Worm (Caenorhabditis elegans) whole organism, young adult: ENCODE measurements around the gene unc-103.

ENCODE experiments used
- B0261.1 ChIP-seq: sonication (generic microtip); optimal IDR thresholded peaks from 2 replicates; lab custom pipeline; 2016; ENCODE audit warnings: mild to moderate bottlenecking, missing genetic modification characterization, moderate library complexity, missing compliant biosample characterization
- C06A6.2 ChIP-seq: fragments of 200-800 bp; sonication (Bioruptor generic); conservative IDR thresholded peaks from 2 replicates; pipeline ENCODE4 v1.3.6; 2022; ENCODE audit warnings: missing genetic modification characterization, missing compliant biosample characterization
- F23B12.7 ChIP-seq: sonication (generic microtip); optimal IDR thresholded peaks from 2 replicates; lab custom pipeline; 2017; ENCODE audit warnings: missing genetic modification characterization, mild to moderate bottlenecking, missing compliant biosample characterization, antibody characterized with exemption, moderate library complexity; ENCODE audit not compliant: insufficient read depth
- F55B11.4 ChIP-seq: sonication (generic microtip); optimal IDR thresholded peaks from 2 replicates; lab custom pipeline; 2016; ENCODE audit warnings: missing compliant biosample characterization, missing genetic modification characterization, borderline replicate concordance; ENCODE audit not compliant: insufficient read depth
- F57C9.4 ChIP-seq: sonication (generic microtip); optimal IDR thresholded peaks from 2 replicates; lab custom pipeline; 2017; ENCODE audit warnings: mild to moderate bottlenecking, missing genetic modification characterization, missing compliant biosample characterization
- K11D2.4 ChIP-seq: fragments of 200-800 bp; sonication (Bioruptor generic); IDR thresholded peaks from 2 replicates; pipeline ENCODE4 v1.3.6; 2022; ENCODE audit warnings: missing genetic modification reagents, missing genetic modification characterization, missing compliant biosample characterization
- T07F8.4 ChIP-seq: sonication (generic microtip); optimal IDR thresholded peaks from 2 replicates; lab custom pipeline; 2016; ENCODE audit warnings: mild to moderate bottlenecking, missing genetic modification characterization, moderate library complexity, missing compliant biosample characterization
- T26A5.8 ChIP-seq: sonication (generic microtip); optimal IDR thresholded peaks from 2 replicates; lab custom pipeline; 2016; ENCODE audit warnings: missing genetic modification characterization, missing compliant biosample characterization
- Y53F4B.3 ChIP-seq: fragments of 200-800 bp; sonication (Bioruptor generic); IDR thresholded peaks from 2 replicates; pipeline ENCODE4 v1.3.6; 2022; ENCODE audit warnings: missing genetic modification reagents, missing genetic modification characterization, missing compliant biosample characterization
- aptf-2 ChIP-seq: fragments of 200-800 bp; sonication (Bioruptor generic); conservative IDR thresholded peaks from 2 replicates; pipeline ENCODE4 v1.3.6; 2022; ENCODE audit warnings: missing genetic modification reagents, missing genetic modification characterization, missing compliant biosample characterization
- athp-1 ChIP-seq: sonication (generic microtip); optimal IDR thresholded peaks from 2 replicates; lab custom pipeline; 2017; ENCODE audit warnings: mild to moderate bottlenecking, missing genetic modification characterization, missing compliant biosample characterization
- ccch-3 ChIP-seq: fragments of 200-800 bp; sonication (Bioruptor generic); optimal IDR thresholded peaks from 2 replicates; lab custom pipeline; 2018; ENCODE audit warnings: mild to moderate bottlenecking, missing genetic modification characterization, missing compliant biosample characterization
- cebp-1 ChIP-seq, 2 experiments: fragments of 200-800 bp in 1 of 2; sonication (Bioruptor generic) in 1 of 2; sonication (generic microtip) in 1 of 2; IDR thresholded peaks in 1 of 2; optimal IDR thresholded peaks in 1 of 2; 2 replicates each; pipeline versions ENCODE4 v1.3.6 to Lab custom; 2017 to 2022; ENCODE audit warnings: missing compliant biosample characterization in 2 of 2, missing genetic modification characterization in 2 of 2, mild to moderate bottlenecking in 1 of 2, missing genetic modification reagents in 1 of 2, moderate library complexity in 1 of 2
- ceh-27 ChIP-seq: fragments of 200-800 bp; sonication (Bioruptor generic); optimal IDR thresholded peaks from 2 replicates; lab custom pipeline; 2018; ENCODE audit warnings: mild to moderate bottlenecking, missing genetic modification characterization, moderate library complexity, missing compliant biosample characterization
- ceh-40 ChIP-seq: fragments of 200-800 bp; sonication (Bioruptor generic); IDR thresholded peaks from 2 replicates; pipeline ENCODE4 v1.3.6; 2022; ENCODE audit warnings: missing genetic modification characterization, missing compliant biosample characterization
- ceh-91 ChIP-seq: fragments of 200-800 bp; sonication (Bioruptor generic); IDR thresholded peaks from 2 replicates; pipeline ENCODE4 v1.3.6; 2022; ENCODE audit warnings: missing genetic modification reagents, missing genetic modification characterization, missing compliant biosample characterization
- die-1 ChIP-seq: sonication (generic microtip); optimal IDR thresholded peaks from 2 replicates; lab custom pipeline; 2016; ENCODE audit warnings: missing genotype, mild to moderate bottlenecking, missing genetic modification characterization, missing compliant biosample characterization
- dpff-1 ChIP-seq: sonication (generic microtip); optimal IDR thresholded peaks from 2 replicates; lab custom pipeline; 2017; ENCODE audit warnings: mild to moderate bottlenecking, missing genetic modification characterization, missing compliant biosample characterization
- dpl-1 ChIP-seq: fragments of 150-350 bp; optimal IDR thresholded peaks from 2 replicates; lab custom pipeline; 2014; ENCODE audit warnings: missing biosample characterization, missing genetic modification reagents, missing genetic modification characterization
- egrh-3 ChIP-seq: fragments of 200-800 bp; sonication (Bioruptor generic); IDR thresholded peaks from 2 replicates; pipeline ENCODE4 v1.3.6; 2022; ENCODE audit warnings: missing genetic modification reagents, missing genetic modification characterization, missing compliant biosample characterization
- ekl-4 ChIP-seq: fragments of 200-800 bp; sonication (Bioruptor generic); IDR thresholded peaks from 2 replicates; pipeline ENCODE4 v1.3.6; 2022; ENCODE audit warnings: missing genetic modification reagents, missing genetic modification characterization, missing compliant biosample characterization
- hsf-1 ChIP-seq: fragments of 200-800 bp; sonication (Bioruptor generic); IDR thresholded peaks from 2 replicates; pipeline ENCODE4 v1.3.6; 2022; ENCODE audit warnings: missing genetic modification reagents, missing genetic modification characterization, missing compliant biosample characterization
- lag-1 ChIP-seq: fragments of 200-800 bp; sonication (Bioruptor generic); IDR thresholded peaks from 2 replicates; pipeline ENCODE4 v1.3.6; 2022; ENCODE audit warnings: missing genetic modification reagents, missing genetic modification characterization, missing compliant biosample characterization
- lir-1 ChIP-seq: fragments of 200-800 bp; sonication (Bioruptor generic); conservative IDR thresholded peaks from 2 replicates; pipeline ENCODE4 v1.3.6; 2022; ENCODE audit warnings: missing genetic modification reagents, missing genetic modification characterization, missing compliant biosample characterization
- lsl-1 ChIP-seq: fragments of 200-800 bp; sonication (Bioruptor generic); optimal IDR thresholded peaks from 2 replicates; lab custom pipeline; 2018; ENCODE audit warnings: mild to moderate bottlenecking, missing genetic modification characterization, moderate library complexity, missing compliant biosample characterization
- lsy-27 ChIP-seq: sonication (generic microtip); optimal IDR thresholded peaks from 2 replicates; lab custom pipeline; 2017; ENCODE audit warnings: missing genetic modification characterization, mild to moderate bottlenecking, missing compliant biosample characterization, antibody characterized with exemption, missing genotype, borderline replicate concordance; ENCODE audit not compliant: insufficient read depth
- madf-10 ChIP-seq: sonication (generic microtip); optimal IDR thresholded peaks from 2 replicates; lab custom pipeline; 2016; ENCODE audit warnings: mild to moderate bottlenecking, missing genetic modification characterization, missing compliant biosample characterization
- madf-3 ChIP-seq: fragments of 200-800 bp; sonication (Bioruptor generic); IDR thresholded peaks from 2 replicates; pipeline ENCODE4 v1.3.6; 2022; ENCODE audit warnings: missing genetic modification reagents, missing genetic modification characterization, missing compliant biosample characterization
- mes-4 ChIP-seq: sonication (generic microtip); optimal IDR thresholded peaks from 2 replicates; lab custom pipeline; 2016; ENCODE audit warnings: missing genotype, missing genetic modification characterization, missing compliant biosample characterization
- mxl-1 ChIP-seq: sonication (generic microtip); optimal IDR thresholded peaks from 2 replicates; lab custom pipeline; 2016; ENCODE audit warnings: missing genetic modification characterization, missing compliant biosample characterization
- nfya-1 ChIP-seq: sonication (generic microtip); optimal IDR thresholded peaks from 2 replicates; lab custom pipeline; 2017; ENCODE audit warnings: antibody characterized with exemption, missing compliant biosample characterization, missing genetic modification characterization, borderline replicate concordance; ENCODE audit not compliant: insufficient read depth
- pha-4 ChIP-seq: fragments of 150-350 bp; sonication (generic microtip); optimal IDR thresholded peaks from 2 replicates; lab custom pipeline; 2014; ENCODE audit warnings: missing biosample characterization, missing genetic modification reagents, missing genetic modification characterization
- snpc-3.4 ChIP-seq: sonication (generic microtip); optimal IDR thresholded peaks from 2 replicates; lab custom pipeline; 2017; ENCODE audit warnings: missing genetic modification characterization, mild to moderate bottlenecking, missing compliant biosample characterization, antibody characterized with exemption, moderate library complexity, missing genotype, missing genetic modification reagents
- somi-1 ChIP-seq: fragments of 200-800 bp; sonication (Bioruptor generic); optimal IDR thresholded peaks from 2 replicates; lab custom pipeline; 2018; ENCODE audit warnings: mild to moderate bottlenecking, missing genetic modification characterization, missing compliant biosample characterization
- tlf-1 ChIP-seq: fragments of 200-800 bp; sonication (Bioruptor generic); optimal IDR thresholded peaks from 2 replicates; lab custom pipeline; 2018; ENCODE audit warnings: mild to moderate bottlenecking, missing genetic modification characterization, missing compliant biosample characterization
- zfh-2 ChIP-seq: fragments of 200-800 bp; sonication (Bioruptor generic); conservative IDR thresholded peaks from 2 replicates; pipeline ENCODE4 v1.3.6; 2022; ENCODE audit warnings: missing genetic modification reagents, missing genetic modification characterization, missing compliant biosample characterization
- ztf-28 ChIP-seq: fragments of 200-800 bp; sonication (Bioruptor generic); IDR thresholded peaks from 2 replicates; pipeline ENCODE4 v1.3.6; 2022; ENCODE audit warnings: missing genetic modification reagents, missing genetic modification characterization, missing compliant biosample characterization
- ztf-3 ChIP-seq: fragments of 200-800 bp; sonication (Bioruptor generic); optimal IDR thresholded peaks from 2 replicates; lab custom pipeline; 2018; ENCODE audit warnings: mild to moderate bottlenecking, missing genetic modification characterization, missing compliant biosample characterization

The unc-103 gene

DNA sequence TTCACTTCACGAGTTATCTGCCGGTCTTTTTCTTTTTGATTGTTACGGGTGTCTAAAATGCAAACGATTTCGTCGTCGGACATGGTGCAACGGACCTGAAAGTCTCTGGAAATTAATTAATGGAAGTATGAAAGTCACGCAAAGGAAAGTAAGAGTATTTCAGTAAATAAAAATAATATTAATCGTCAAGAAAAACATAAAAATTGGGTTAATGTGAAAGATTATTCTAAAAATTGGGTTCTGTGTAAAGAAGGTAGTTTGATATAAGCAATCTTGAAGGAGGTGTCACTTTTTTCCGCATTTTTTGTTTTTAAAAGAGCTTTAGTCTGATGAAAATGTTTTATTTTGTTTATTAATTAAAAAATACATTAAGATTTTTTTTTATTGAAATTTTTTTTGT is 42.1 kb downstream of the unc-103 start, which contains the start of gene C16C10.9:
TSS of gene C16C10.9 (minus strand) at position 101 of the 400 bp plus-strand sequence.
- TF ChIP-seq tlf-1 (GFP tag; lab: Kevin White, UChicago), result no peak

DNA sequence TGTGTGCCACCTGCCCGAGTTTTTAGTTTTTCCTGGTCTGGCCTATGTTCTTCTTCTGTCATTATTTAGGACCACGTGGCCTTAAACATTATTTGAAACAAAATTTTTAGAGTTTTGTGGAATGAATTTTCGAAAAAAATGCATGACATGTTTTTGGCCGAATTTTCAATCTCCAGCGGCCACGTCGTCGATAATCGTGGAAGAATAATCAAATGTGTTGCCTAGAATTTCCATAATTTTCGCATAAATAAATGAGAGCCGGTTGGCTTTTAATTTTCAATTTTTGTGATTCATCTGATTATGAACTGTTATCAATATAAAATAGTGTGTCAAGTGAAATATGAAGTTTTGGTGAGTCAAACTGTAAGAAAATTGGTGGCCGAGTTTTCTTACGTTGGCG is 45.8 kb downstream of the unc-103 start, which contains the start of gene C01G12.16:
TSS of gene C01G12.16 (plus strand) at position 301 of the 400 bp plus-strand sequence.
- no peak for TF ChIP-seq die-1
- no peak for TF ChIP-seq nfya-1 (tag; lab: Kevin White, UChicago)
- no peak for TF ChIP-seq mxl-1
- TF ChIP-seq lir-1, result no peak
- no peak for TF ChIP-seq pha-4 (tag; lab: Kevin White, UChicago)
- no peak for TF ChIP-seq F55B11.4 (tag; lab: Kevin White, UChicago)
- no peak for TF ChIP-seq C06A6.2
- TF ChIP-seq lag-1, result no peak
- TF ChIP-seq F23B12.7 (tag; lab: Kevin White, UChicago), result no peak
- TF ChIP-seq madf-3 (GFP tag; lab: Robert Waterston, UW), result no peak
- TF ChIP-seq dpff-1, result no peak
- no peak for TF ChIP-seq dpl-1
- TF ChIP-seq egrh-3 (GFP tag; lab: Robert Waterston, UW), result no peak
- no peak for TF ChIP-seq somi-1 (GFP tag; lab: Kevin White, UChicago)
- no peak for TF ChIP-seq ccch-3 (GFP tag; lab: Kevin White, UChicago)
- no peak for TF ChIP-seq T07F8.4
- no peak for TF ChIP-seq Y53F4B.3
- no peak for TF ChIP-seq ztf-28 (GFP tag; lab: Robert Waterston, UW)

DNA sequence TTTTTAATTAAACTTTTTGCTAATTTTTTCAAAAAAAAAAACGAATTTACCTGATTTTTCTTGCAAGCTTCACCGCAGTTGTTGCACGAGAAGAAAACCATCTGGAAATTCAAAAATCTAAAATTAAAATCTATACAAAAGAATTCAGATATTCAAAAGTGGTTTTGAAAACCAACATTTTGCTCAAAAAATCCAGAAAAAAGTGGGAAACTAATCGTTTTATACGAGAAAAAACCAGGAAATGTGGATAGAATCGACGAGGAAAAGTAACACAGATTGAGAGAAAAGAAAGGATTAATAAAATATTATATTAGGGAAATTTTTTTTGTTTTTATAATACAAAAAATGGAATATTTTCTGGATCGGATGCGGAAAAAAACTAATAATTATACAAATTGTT is 48.9 kb downstream of the unc-103 start, which contains the start of gene C16C10.8:
TSS of gene C16C10.8 (minus strand) at position 101 of the 400 bp plus-strand sequence.
- no peak for TF ChIP-seq lsl-1 (GFP tag; lab: Kevin White, UChicago)
- TF ChIP-seq madf-10 (tag; lab: Kevin White, UChicago), result no peak
- no peak for TF ChIP-seq lsy-27 (tag; lab: Kevin White, UChicago)
- no peak for TF ChIP-seq athp-1 (tag; lab: Kevin White, UChicago)
- no peak for TF ChIP-seq ceh-27
- TF ChIP-seq ceh-40 (GFP tag; lab: Robert Waterston, UW), result no peak
- no peak for TF ChIP-seq K11D2.4 (GFP tag; lab: Robert Waterston, UW)
- TF ChIP-seq ceh-91, result no peak

DNA sequence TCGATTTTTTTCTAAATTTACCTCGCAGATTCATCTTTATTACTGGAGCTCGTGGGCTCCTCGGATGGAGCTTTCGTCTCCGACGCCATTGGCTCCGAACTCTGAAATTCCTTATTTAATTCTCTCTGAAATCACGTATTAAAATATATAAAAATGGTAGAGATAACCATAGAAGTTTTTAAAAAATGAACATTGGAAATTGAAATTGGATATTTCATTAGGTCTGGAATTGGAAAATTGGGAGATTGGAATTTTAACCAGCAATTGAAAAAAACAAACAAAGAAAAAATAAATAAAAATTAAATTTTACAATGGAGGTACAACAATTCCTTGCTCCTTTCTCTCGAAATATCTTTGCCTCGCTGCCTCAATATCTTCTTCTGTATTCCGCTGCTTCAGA is 51.6 kb downstream of the unc-103 start, which contains the start of gene rnf-5:
TSS of gene rnf-5 (minus strand) at position 101 of the 400 bp plus-strand sequence.
- TF ChIP-seq dpl-1 (no peak), snpc-3.4 (tag; lab: Kevin White, UChicago) (no peak), T26A5.8 (tag; lab: Kevin White, UChicago) (no peak), B0261.1 (tag; lab: Kevin White, UChicago) (no peak), F57C9.4 (tag; lab: Kevin White, UChicago) (no peak), hsf-1 (GFP tag; lab: Robert Waterston, UW) (no peak), mes-4 (tag; lab: Kevin White, UChicago) (no peak)

DNA sequence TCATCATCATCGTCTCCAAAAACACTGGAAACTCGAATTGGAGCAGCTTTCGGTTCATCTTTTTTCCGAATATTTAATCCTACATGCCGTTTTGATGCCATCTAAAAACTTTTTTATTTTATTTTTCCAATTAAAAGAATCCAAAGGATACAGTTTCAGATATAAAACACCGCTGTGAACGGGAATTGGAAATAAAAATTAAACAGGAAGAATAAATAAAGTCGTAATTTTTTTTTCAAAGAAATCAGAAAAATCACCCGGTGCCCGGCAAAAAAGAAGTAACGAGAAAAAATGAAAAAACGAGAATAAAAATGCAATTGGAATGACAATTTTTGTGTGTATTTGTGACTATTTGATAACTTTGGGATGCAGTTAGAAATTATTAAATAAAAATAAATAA is 53.5 kb downstream of the unc-103 start, which contains the start of gene ccdc-55:
TSS of gene ccdc-55 (minus strand) at position 101 of the 400 bp plus-strand sequence.
- TF ChIP-seq ztf-3 (GFP tag; lab: Kevin White, UChicago), result no peak
- no peak for TF ChIP-seq zfh-2 (GFP tag; lab: Robert Waterston, UW)
- no peak for TF ChIP-seq egrh-3 (GFP tag; lab: Robert Waterston, UW)
- TF ChIP-seq ekl-4 (GFP tag; lab: Robert Waterston, UW), result no peak
- no peak for TF ChIP-seq aptf-2 (GFP tag; lab: Robert Waterston, UW)
- no peak for TF ChIP-seq cebp-1 (GFP tag; IDR thresholded peaks at IDR 0.05; lab: Robert Waterston, UW)
- no peak for TF ChIP-seq cebp-1 (tag; optimal IDR thresholded peaks at IDR 0.05; lab: Kevin White, UChicago)
- TF ChIP-seq, all 124 proteins: peak for 0
